Fruit fly (Drosophila melanogaster) whole organism, embryonic: ENCODE data around the gene CG14882.

Source experiments
- Abd-B ChIP-seq: fragments of 200-800 bp; sonication (Bioruptor generic); optimal IDR thresholded peaks from 2 replicates; lab custom pipeline; 2018; ENCODE audit warnings: missing biosample characterization, mild to moderate bottlenecking, missing genetic modification characterization, moderate library complexity
- Adf1 ChIP-seq: fragments of 200-800 bp; sonication (Bioruptor generic); IDR thresholded peaks from 2 replicates; pipeline ENCODE4 v1.3.6; 2022; ENCODE audit warnings: missing biosample characterization, missing genetic modification characterization
- Bteb2 ChIP-seq: fragments of 200-800 bp; sonication (Bioruptor generic); optimal IDR thresholded peaks from 2 replicates; lab custom pipeline; 2016; ENCODE audit warnings: missing biosample characterization, missing genetic modification characterization
- C15 ChIP-seq: fragments of 200-800 bp; sonication (Bioruptor generic); IDR thresholded peaks from 3 replicates; pipeline ENCODE4 v1.3.6; 2022; ENCODE audit warnings: missing biosample characterization, missing genetic modification characterization
- CG10267 ChIP-seq: fragments of 200-800 bp; sonication (Bioruptor generic); optimal IDR thresholded peaks from 2 replicates; lab custom pipeline; 2018; ENCODE audit warnings: missing biosample characterization, mild to moderate bottlenecking, missing genetic modification characterization, moderate library complexity
- CG10462 ChIP-seq: fragments of 200-800 bp; sonication (Bioruptor generic); optimal IDR thresholded peaks from 2 replicates; lab custom pipeline; 2016; ENCODE audit warnings: missing biosample characterization, missing genetic modification characterization
- CG10959 ChIP-seq: fragments of 200-800 bp; sonication (Bioruptor generic); IDR thresholded peaks from 2 replicates; pipeline ENCODE4 v1.3.6; 2022; ENCODE audit warnings: missing biosample characterization, missing genetic modification characterization
- CG12071 ChIP-seq: fragments of 200-800 bp; sonication (Bioruptor generic); optimal IDR thresholded peaks from 3 replicates; lab custom pipeline; 2018; ENCODE audit warnings: missing biosample characterization, mild to moderate bottlenecking, missing genetic modification characterization
- CG12659 ChIP-seq: fragments of 200-800 bp; sonication (Bioruptor generic); optimal IDR thresholded peaks from 3 replicates; lab custom pipeline; 2017; ENCODE audit warnings: mild to moderate bottlenecking, missing biosample characterization, missing genetic modification reagents, missing genetic modification characterization
- CG13296 ChIP-seq: fragments of 200-800 bp; sonication (Bioruptor generic); optimal IDR thresholded peaks from 3 replicates; lab custom pipeline; 2018; ENCODE audit warnings: missing biosample characterization, mild to moderate bottlenecking, missing genetic modification characterization
- CG17328 ChIP-seq: fragments of 200-800 bp; sonication (Bioruptor generic); IDR thresholded peaks from 2 replicates; pipeline ENCODE4 v1.3.6; 2022; ENCODE audit warnings: missing biosample characterization, missing genetic modification characterization
- CG1832 ChIP-seq: fragments of 200-800 bp; sonication (Bioruptor generic); optimal IDR thresholded peaks from 2 replicates; lab custom pipeline; 2017; ENCODE audit warnings: missing biosample characterization, mild to moderate bottlenecking, missing genetic modification characterization, inconsistent platforms
- CG30403 ChIP-seq: fragments of 200-800 bp; sonication (Bioruptor generic); optimal IDR thresholded peaks from 3 replicates; lab custom pipeline; 2016; ENCODE audit warnings: missing biosample characterization, missing genetic modification characterization
- CG32767 ChIP-seq: fragments of 200-800 bp; sonication (Bioruptor generic); IDR thresholded peaks from 2 replicates; pipeline ENCODE4 v1.3.6; 2022; ENCODE audit warnings: missing biosample characterization, missing genetic modification characterization
- CG3281 ChIP-seq: fragments of 200-800 bp; sonication (Bioruptor generic); optimal IDR thresholded peaks from 3 replicates; lab custom pipeline; 2017; ENCODE audit warnings: missing biosample characterization, mild to moderate bottlenecking, missing genetic modification characterization
- CG4360 ChIP-seq: fragments of 200-800 bp; sonication (Bioruptor generic); IDR thresholded peaks from 2 replicates; pipeline ENCODE4 v1.3.6; 2022; ENCODE audit warnings: missing biosample characterization, missing genetic modification characterization
- CG5245 ChIP-seq: fragments of 200-800 bp; sonication (Bioruptor generic); optimal IDR thresholded peaks from 3 replicates; lab custom pipeline; 2016; ENCODE audit warnings: missing biosample characterization, missing genetic modification characterization
- CG7928 ChIP-seq: fragments of 200-800 bp; sonication (Bioruptor generic); optimal IDR thresholded peaks from 2 replicates; lab custom pipeline; 2017; ENCODE audit warnings: missing biosample characterization, mild to moderate bottlenecking, missing genetic modification characterization
- CG8281 ChIP-seq: fragments of 200-800 bp; sonication (Bioruptor generic); optimal IDR thresholded peaks from 2 replicates; lab custom pipeline; 2018; ENCODE audit warnings: missing biosample characterization, mild to moderate bottlenecking, missing genetic modification characterization, moderate library complexity
- CG8765 ChIP-seq: fragments of 200-800 bp; sonication (Bioruptor generic); IDR thresholded peaks from 2 replicates; pipeline ENCODE4 v1.3.6; 2022; ENCODE audit warnings: missing biosample characterization, missing genetic modification characterization
- CG8924 ChIP-seq: fragments of 200-800 bp; optimal IDR thresholded peaks from 3 replicates; lab custom pipeline; 2019; ENCODE audit warnings: missing biosample characterization, mild to moderate bottlenecking, missing genetic modification characterization, moderate library complexity
- CG9932 ChIP-seq: fragments of 200-800 bp; sonication (Bioruptor generic); IDR thresholded peaks from 2 replicates; pipeline ENCODE4 v1.3.6; 2022; ENCODE audit warnings: missing biosample characterization, missing genetic modification characterization
- CTCF ChIP-seq: fragments of 200-800 bp; sonication (Bioruptor generic); optimal IDR thresholded peaks from 2 replicates; lab custom pipeline; 2017; ENCODE audit warnings: missing biosample characterization, mild to moderate bottlenecking, missing genetic modification characterization, moderate library complexity
- Dad ChIP-seq: fragments of 200-800 bp; sonication (Bioruptor generic); optimal IDR thresholded peaks from 3 replicates; lab custom pipeline; 2016; ENCODE audit warnings: missing biosample characterization, missing genetic modification characterization
- Dbx ChIP-seq: fragments of 200-800 bp; sonication (Bioruptor generic); IDR thresholded peaks from 3 replicates; pipeline ENCODE4 v1.3.6; 2022; ENCODE audit warnings: missing biosample characterization, missing genetic modification characterization
- Dip3 ChIP-seq: fragments of 200-800 bp; sonication (Bioruptor generic); optimal IDR thresholded peaks from 3 replicates; lab custom pipeline; 2016; ENCODE audit warnings: missing biosample characterization, missing genetic modification characterization
- Elba2 ChIP-seq: fragments of 200-800 bp; sonication (Bioruptor generic); optimal IDR thresholded peaks from 3 replicates; lab custom pipeline; 2016; ENCODE audit warnings: missing biosample characterization, missing genetic modification characterization
- Mad ChIP-seq: fragments of 200-800 bp; sonication (Bioruptor generic); optimal IDR thresholded peaks from 2 replicates; lab custom pipeline; 2016; ENCODE audit warnings: missing biosample characterization, missing genetic modification characterization
- NFAT ChIP-seq: fragments of 200-800 bp; sonication (Bioruptor generic); IDR thresholded peaks from 2 replicates; pipeline ENCODE4 v1.3.6; 2022; ENCODE audit warnings: missing biosample characterization, missing genetic modification characterization
- Nf-YC ChIP-seq: fragments of 200-800 bp; optimal IDR thresholded peaks from 3 replicates; lab custom pipeline; 2019; ENCODE audit warnings: missing biosample characterization, mild to moderate bottlenecking, missing genetic modification characterization, moderate library complexity
- Opbp ChIP-seq: fragments of 200-800 bp; sonication (Bioruptor generic); IDR thresholded peaks from 3 replicates; pipeline ENCODE4 v1.3.6; 2022; ENCODE audit warnings: missing biosample characterization, missing genetic modification characterization; ENCODE audit not compliant: partially characterized antibody
- Rx ChIP-seq: fragments of 200-800 bp; sonication (Bioruptor generic); IDR thresholded peaks from 2 replicates; pipeline ENCODE4 v1.3.6; 2022; ENCODE audit warnings: missing biosample characterization, missing genetic modification characterization
- abd-A ChIP-seq: fragments of 200-800 bp; sonication (Bioruptor generic); optimal IDR thresholded peaks from 3 replicates; lab custom pipeline; 2019; ENCODE audit warnings: missing biosample characterization, mild to moderate bottlenecking, missing genetic modification characterization, moderate library complexity
- bab2 ChIP-seq: fragments of 200-800 bp; sonication (Bioruptor generic); optimal IDR thresholded peaks from 2 replicates; lab custom pipeline; 2016; ENCODE audit warnings: missing biosample characterization, missing genetic modification characterization
- bowl ChIP-seq: fragments of 200-800 bp; sonication (Bioruptor generic); IDR thresholded peaks from 2 replicates; pipeline ENCODE4 v1.3.6; 2022; ENCODE audit warnings: missing biosample characterization, missing genetic modification characterization
- cg ChIP-seq: fragments of 200-800 bp; sonication (Bioruptor generic); optimal IDR thresholded peaks from 3 replicates; lab custom pipeline; 2019; ENCODE audit warnings: missing biosample characterization, mild to moderate bottlenecking, missing genetic modification characterization, moderate library complexity
- crol ChIP-seq: fragments of 200-800 bp; sonication (Bioruptor generic); IDR thresholded peaks from 2 replicates; pipeline ENCODE4 v1.3.6; 2022; ENCODE audit warnings: missing biosample characterization, missing genetic modification characterization
- ewg ChIP-seq: fragments of 200-800 bp; sonication (Bioruptor generic); optimal IDR thresholded peaks from 3 replicates; lab custom pipeline; 2017; ENCODE audit warnings: mild to moderate bottlenecking, missing biosample characterization, missing genetic modification reagents, missing genetic modification characterization
- fd102C ChIP-seq: fragments of 200-800 bp; sonication (Bioruptor generic); optimal IDR thresholded peaks from 2 replicates; lab custom pipeline; 2018; ENCODE audit warnings: missing biosample characterization, mild to moderate bottlenecking, missing genetic modification characterization, moderate library complexity
- gt ChIP-seq: fragments of 200-800 bp; sonication (Bioruptor generic); IDR thresholded peaks from 2 replicates; pipeline ENCODE4 v1.3.6; 2022; ENCODE audit warnings: missing biosample characterization, missing genetic modification characterization
- lmd ChIP-seq: fragments of 200-800 bp; sonication (Bioruptor generic); IDR thresholded peaks from 2 replicates; pipeline ENCODE4 v1.3.6; 2022; ENCODE audit warnings: missing biosample characterization, missing genetic modification characterization
- maf-S ChIP-seq: fragments of 200-800 bp; sonication (Bioruptor generic); optimal IDR thresholded peaks from 2 replicates; lab custom pipeline; 2016; ENCODE audit warnings: missing biosample characterization, missing genetic modification characterization
- peb ChIP-seq: fragments of 200-800 bp; sonication (Bioruptor generic); IDR thresholded peaks from 2 replicates; pipeline ENCODE4 v1.3.6; 2022; ENCODE audit warnings: missing biosample characterization, missing genetic modification characterization
- pfk ChIP-seq: fragments of 200-800 bp; sonication (Bioruptor generic); optimal IDR thresholded peaks from 2 replicates; lab custom pipeline; 2018; ENCODE audit warnings: missing biosample characterization, mild to moderate bottlenecking, missing genetic modification characterization, moderate library complexity
- ranshi ChIP-seq: fragments of 200-800 bp; sonication (Bioruptor generic); IDR thresholded peaks from 2 replicates; pipeline ENCODE4 v1.3.6; 2022; ENCODE audit warnings: missing biosample characterization, missing genetic modification characterization
- sens-2 ChIP-seq: fragments of 200-800 bp; sonication (Bioruptor generic); IDR thresholded peaks from 2 replicates; pipeline ENCODE4 v1.3.6; 2022; ENCODE audit warnings: missing biosample characterization, missing genetic modification characterization
- seq ChIP-seq: fragments of 200-800 bp; sonication (Bioruptor generic); IDR thresholded peaks from 2 replicates; pipeline ENCODE4 v1.3.6; 2022; ENCODE audit warnings: missing biosample characterization, missing genetic modification characterization
- shn ChIP-seq: fragments of 200-800 bp; sonication (Bioruptor generic); optimal IDR thresholded peaks from 3 replicates; lab custom pipeline; 2016; ENCODE audit warnings: missing biosample characterization, missing genetic modification characterization
- sim ChIP-seq: fragments of 200-800 bp; sonication (Bioruptor generic); IDR thresholded peaks from 2 replicates; pipeline ENCODE4 v1.3.6; 2022; ENCODE audit warnings: missing biosample characterization, missing genetic modification characterization
- sqz ChIP-seq: fragments of 200-800 bp; sonication (Bioruptor generic); optimal IDR thresholded peaks from 3 replicates; lab custom pipeline; 2018; ENCODE audit warnings: missing biosample characterization, mild to moderate bottlenecking, missing genetic modification characterization
- stwl ChIP-seq: fragments of 200-800 bp; sonication (Bioruptor generic); optimal IDR thresholded peaks from 3 replicates; lab custom pipeline; 2018; ENCODE audit warnings: missing biosample characterization, mild to moderate bottlenecking, missing genetic modification characterization, moderate library complexity
- trh ChIP-seq: fragments of 200-800 bp; sonication (Bioruptor generic); optimal IDR thresholded peaks from 2 replicates; lab custom pipeline; 2016; ENCODE audit warnings: missing biosample characterization, missing genetic modification characterization
- twi ChIP-seq: fragments of 200-800 bp; optimal IDR thresholded peaks from 2 replicates; lab custom pipeline; 2019; ENCODE audit warnings: missing biosample characterization, mild to moderate bottlenecking, missing genetic modification characterization, moderate library complexity
- z ChIP-seq: fragments of 200-800 bp; sonication (Bioruptor generic); IDR thresholded peaks from 3 replicates; pipeline ENCODE4 v1.3.6; 2022; ENCODE audit warnings: missing biosample characterization, missing genetic modification characterization

The CG14882 gene

DNA sequence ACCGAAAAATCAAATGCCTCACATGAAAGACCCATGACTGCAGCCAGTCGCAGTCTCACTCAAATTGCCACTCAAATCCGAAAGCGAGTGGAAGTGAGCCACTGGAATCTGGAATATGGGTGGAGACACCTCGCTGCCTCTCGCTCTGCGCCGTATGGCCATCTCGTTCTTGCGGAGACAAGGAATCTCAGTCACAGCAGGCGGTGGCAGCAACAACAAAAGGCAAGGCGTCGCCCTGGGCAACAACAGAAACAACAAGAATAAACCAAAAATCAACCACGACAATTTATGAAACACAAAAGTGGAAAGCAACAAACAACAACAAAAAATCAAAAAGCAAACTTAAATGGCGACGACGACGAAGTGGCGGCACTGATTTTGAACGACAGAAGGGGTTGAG, 19.7 kb upstream of the CG14882 start (continued):
- no peak for TF ChIP-seq shn (GFP tag; lab: Kevin White, UChicago)
- TF ChIP-seq CG4360 (GFP tag; lab: Robert Waterston, UW): peak; percentile 98
- TF ChIP-seq C15 (GFP tag; lab: Robert Waterston, UW): no peak
- no peak for TF ChIP-seq CG7928 (GFP tag; lab: Kevin White, UChicago)
- TF ChIP-seq z (GFP tag; lab: Robert Waterston, UW): peak; percentile 98
- TF ChIP-seq CG8281 (tag; lab: Kevin White, UChicago): no peak
- TF ChIP-seq stwl (tag; lab: Kevin White, UChicago): no peak
- TF ChIP-seq Dip3 (GFP tag; lab: Kevin White, UChicago): no peak
- TF ChIP-seq CG10462 (GFP tag; lab: Kevin White, UChicago): no peak
- no peak for TF ChIP-seq CG10959
- no peak for TF ChIP-seq CTCF (GFP tag; lab: Kevin White, UChicago)
- TF ChIP-seq ranshi (GFP tag; lab: Robert Waterston, UW): no peak
- no peak for TF ChIP-seq CG12659 (GFP tag; lab: Kevin White, UChicago)
- TF ChIP-seq CG12071 (GFP tag; lab: Kevin White, UChicago): no peak
- TF ChIP-seq sqz (GFP tag; lab: Kevin White, UChicago): no peak
- TF ChIP-seq CG10267 (tag; lab: Kevin White, UChicago): no peak
- TF ChIP-seq Abd-B (GFP tag; lab: Kevin White, UChicago): no peak
- TF ChIP-seq NFAT (GFP tag; lab: Robert Waterston, UW): no peak
- TF ChIP-seq cg (GFP tag; lab: Kevin White, UChicago): peak; percentile 27
- peak; percentile 10 for TF ChIP-seq twi
- no peak for TF ChIP-seq maf-S (GFP tag; lab: Kevin White, UChicago)
- TF ChIP-seq Mad (GFP tag; lab: Kevin White, UChicago): no peak
- no peak for TF ChIP-seq peb (GFP tag; lab: Robert Waterston, UW)
- 0 out of 2 replicates have a peak, but pooled peaks have one; percentile 19 for TF ChIP-seq crol (GFP tag; lab: Robert Waterston, UW)
- TF ChIP-seq abd-A (tag; lab: Kevin White, UChicago): no peak
- TF ChIP-seq CG5245 (GFP tag; lab: Kevin White, UChicago): no peak
- peak; percentile 59 for TF ChIP-seq Adf1 (GFP tag; lab: Robert Waterston, UW)
- peak; percentile 78; the same call in 1 of the 2 replicates for TF ChIP-seq seq (GFP tag; lab: Robert Waterston, UW)
- TF ChIP-seq CG30403: no peak
- TF ChIP-seq CG8924 (tag; lab: Kevin White, UChicago): peak; percentile 23
- TF ChIP-seq CG1832: peak; percentile 90
- no peak for TF ChIP-seq CG13296 (GFP tag; lab: Kevin White, UChicago)
- TF ChIP-seq sim: no peak
- TF ChIP-seq bab2 (GFP tag; lab: Kevin White, UChicago): no peak
- TF ChIP-seq lmd (GFP tag; lab: Robert Waterston, UW): no peak
- no peak for TF ChIP-seq sens-2 (GFP tag; lab: Robert Waterston, UW)
- peak; percentile 36 for TF ChIP-seq ewg (GFP tag; lab: Kevin White, UChicago)
- no peak for TF ChIP-seq Dad (GFP tag; lab: Kevin White, UChicago)
- no peak for TF ChIP-seq CG32767 (GFP tag; lab: Robert Waterston, UW)
- no peak for TF ChIP-seq CG9932 (GFP tag; lab: Robert Waterston, UW)
- no peak for TF ChIP-seq trh
- TF ChIP-seq Bteb2 (GFP tag; lab: Kevin White, UChicago): no peak
- TF ChIP-seq Nf-YC (tag; lab: Kevin White, UChicago): peak; percentile 94
- no peak for TF ChIP-seq CG17328
- TF ChIP-seq gt (GFP tag; lab: Robert Waterston, UW): no peak
- no peak for TF ChIP-seq fd102C (GFP tag; lab: Kevin White, UChicago)
- TF ChIP-seq Rx (GFP tag; lab: Robert Waterston, UW): no peak
- TF ChIP-seq CG8765 (GFP tag; lab: Robert Waterston, UW): no peak
- peak; percentile 88 for TF ChIP-seq pfk (GFP tag; lab: Kevin White, UChicago)
- TF ChIP-seq CG3281 (GFP tag; lab: Kevin White, UChicago): no peak
- TF ChIP-seq Opbp (GFP tag; lab: Robert Waterston, UW): 0 out of 3 replicates have a peak, but pooled peaks have one; percentile 30
- TF ChIP-seq Elba2: no peak
- TF ChIP-seq Dbx (GFP tag; lab: Robert Waterston, UW): no peak
- no peak for TF ChIP-seq bowl (GFP tag; lab: Robert Waterston, UW)
